Fruit fly (Drosophila melanogaster) whole organism, embryonic: ENCODE results near the gene CG17996.
A peak's percentile ranks its signal among the peaks of the same experiment; 100 is the strongest.

ENCODE experiments used
- BtbVII ChIP-seq: fragments of 200-800 bp; sonication (Bioruptor generic); optimal IDR thresholded peaks from 3 replicates; lab custom pipeline; 2017; ENCODE audit warnings: missing biosample characterization, mild to moderate bottlenecking, missing genetic modification characterization
- CG12659 ChIP-seq: fragments of 200-800 bp; sonication (Bioruptor generic); optimal IDR thresholded peaks from 3 replicates; lab custom pipeline; 2017; ENCODE audit warnings: mild to moderate bottlenecking, missing biosample characterization, missing genetic modification reagents, missing genetic modification characterization
- CG13296 ChIP-seq: fragments of 200-800 bp; sonication (Bioruptor generic); optimal IDR thresholded peaks from 3 replicates; lab custom pipeline; 2018; ENCODE audit warnings: missing biosample characterization, mild to moderate bottlenecking, missing genetic modification characterization
- CG15073 ChIP-seq: fragments of 200-800 bp; sonication (Bioruptor generic); optimal IDR thresholded peaks from 2 replicates; lab custom pipeline; 2016; ENCODE audit warnings: missing biosample characterization, missing genetic modification characterization
- CG17568 ChIP-seq: fragments of 200-800 bp; sonication (Bioruptor generic); optimal IDR thresholded peaks from 2 replicates; lab custom pipeline; 2018; ENCODE audit warnings: missing biosample characterization, mild to moderate bottlenecking, missing genetic modification characterization, moderate library complexity
- CG2199 ChIP-seq: fragments of 200-800 bp; sonication (Bioruptor generic); IDR thresholded peaks from 3 replicates; pipeline ENCODE4 v1.3.6; 2022; ENCODE audit warnings: missing biosample characterization, missing genetic modification characterization
- CG2875 ChIP-seq: fragments of 200-800 bp; sonication (Bioruptor generic); optimal IDR thresholded peaks from 2 replicates; lab custom pipeline; 2017; ENCODE audit warnings: missing biosample characterization, mild to moderate bottlenecking, missing genetic modification characterization, missing genetic modification reagents
- CG34422 ChIP-seq: fragments of 200-800 bp; sonication (Bioruptor generic); IDR thresholded peaks from 3 replicates; pipeline ENCODE4 v1.3.6; 2022; ENCODE audit warnings: missing biosample characterization, missing genetic modification characterization
- CG3838 ChIP-seq: fragments of 200-800 bp; sonication (Bioruptor generic); optimal IDR thresholded peaks from 3 replicates; lab custom pipeline; 2016; ENCODE audit warnings: missing biosample characterization, missing genetic modification characterization
- CG3995 ChIP-seq: fragments of 200-800 bp; sonication (Bioruptor generic); optimal IDR thresholded peaks from 3 replicates; lab custom pipeline; 2016; ENCODE audit warnings: missing biosample characterization, missing genetic modification characterization
- CG4617 ChIP-seq: fragments of 200-800 bp; sonication (Bioruptor generic); optimal IDR thresholded peaks from 3 replicates; lab custom pipeline; 2016; ENCODE audit warnings: missing biosample characterization, missing genetic modification characterization, borderline replicate concordance
- CG5245 ChIP-seq: fragments of 200-800 bp; sonication (Bioruptor generic); optimal IDR thresholded peaks from 3 replicates; lab custom pipeline; 2016; ENCODE audit warnings: missing biosample characterization, missing genetic modification characterization
- CG6689 ChIP-seq: fragments of 200-800 bp; sonication (Bioruptor generic); IDR thresholded peaks from 2 replicates; pipeline ENCODE4 v1.3.6; 2022; ENCODE audit warnings: missing biosample characterization, missing genetic modification characterization
- CG7928 ChIP-seq: fragments of 200-800 bp; sonication (Bioruptor generic); optimal IDR thresholded peaks from 2 replicates; lab custom pipeline; 2017; ENCODE audit warnings: missing biosample characterization, mild to moderate bottlenecking, missing genetic modification characterization
- CG7987 ChIP-seq: fragments of 200-800 bp; sonication (Bioruptor generic); optimal IDR thresholded peaks from 2 replicates; lab custom pipeline; 2018; ENCODE audit warnings: missing biosample characterization, mild to moderate bottlenecking, missing genetic modification characterization, moderate library complexity
- CG8924 ChIP-seq: fragments of 200-800 bp; optimal IDR thresholded peaks from 3 replicates; lab custom pipeline; 2019; ENCODE audit warnings: missing biosample characterization, mild to moderate bottlenecking, missing genetic modification characterization, moderate library complexity
- CG9215 ChIP-seq: fragments of 200-800 bp; sonication (Bioruptor generic); IDR thresholded peaks from 2 replicates; pipeline ENCODE4 v1.3.6; 2022; ENCODE audit warnings: missing biosample characterization, missing genetic modification characterization
- CG9437 ChIP-seq: fragments of 200-800 bp; sonication (Bioruptor generic); optimal IDR thresholded peaks from 2 replicates; lab custom pipeline; 2018; ENCODE audit warnings: missing biosample characterization, mild to moderate bottlenecking, missing genetic modification characterization
- CG9797 ChIP-seq: fragments of 200-800 bp; sonication (Bioruptor generic); optimal IDR thresholded peaks from 3 replicates; lab custom pipeline; 2018; ENCODE audit warnings: missing biosample characterization, mild to moderate bottlenecking, missing genetic modification characterization
- CG9817 ChIP-seq: fragments of 200-800 bp; sonication (Bioruptor generic); optimal IDR thresholded peaks from 2 replicates; lab custom pipeline; 2018; ENCODE audit warnings: missing biosample characterization, mild to moderate bottlenecking, missing genetic modification characterization, moderate library complexity
- Dek ChIP-seq: fragments of 200-800 bp; sonication (Bioruptor generic); optimal IDR thresholded peaks from 3 replicates; lab custom pipeline; 2019; ENCODE audit warnings: missing biosample characterization, mild to moderate bottlenecking, missing genetic modification characterization, moderate library complexity
- Dfd ChIP-seq, 2 experiments: fragments of >200 bp; optimal IDR thresholded peaks; 2 replicates each; lab custom pipeline; 2017; ENCODE audit warnings: missing biosample characterization in 2 of 2, missing genetic modification characterization in 2 of 2
- Drgx ChIP-seq: fragments of 200-800 bp; sonication (Bioruptor generic); IDR thresholded peaks from 2 replicates; pipeline ENCODE4 v1.3.6; 2022; ENCODE audit warnings: missing biosample characterization, missing genetic modification characterization
- Ets65A ChIP-seq: fragments of 200-800 bp; sonication (Bioruptor generic); peaks from one replicate; lab custom pipeline; 2016; ENCODE audit warnings: missing biosample characterization, missing genetic modification characterization
- H2.0 ChIP-seq: fragments of 200-800 bp; sonication (Bioruptor generic); IDR thresholded peaks from 2 replicates; pipeline ENCODE4 v1.3.6; 2022; ENCODE audit warnings: missing biosample characterization, missing genetic modification characterization
- HmgD ChIP-seq: fragments of 200-800 bp; sonication (Bioruptor generic); optimal IDR thresholded peaks from 3 replicates; lab custom pipeline; 2016; ENCODE audit warnings: missing biosample characterization, missing genetic modification characterization
- Lim3 ChIP-seq: fragments of 200-800 bp; sonication (Bioruptor generic); IDR thresholded peaks from 2 replicates; pipeline ENCODE4 v1.3.6; 2022; ENCODE audit warnings: missing biosample characterization, missing genetic modification characterization
- Med ChIP-seq: fragments of 200-800 bp; sonication (Bioruptor generic); peaks from one replicate; lab custom pipeline; 2016; ENCODE audit warnings: missing biosample characterization, missing genetic modification characterization, mild to moderate bottlenecking, inconsistent platforms, moderate library complexity
- ac ChIP-seq: fragments of 200-800 bp; sonication (Bioruptor generic); optimal IDR thresholded peaks from 3 replicates; lab custom pipeline; 2017; ENCODE audit warnings: missing biosample characterization, mild to moderate bottlenecking, missing genetic modification characterization
- bsh ChIP-seq, 2 experiments: fragments of 200-800 bp; sonication (Bioruptor generic); optimal IDR thresholded peaks; 2 replicates each; lab custom pipeline; 2017 to 2018; ENCODE audit warnings: mild to moderate bottlenecking in 2 of 2, missing biosample characterization in 2 of 2, missing genetic modification characterization in 2 of 2, moderate library complexity in 1 of 2
- cas ChIP-seq: fragments of 200-800 bp; sonication (Bioruptor generic); IDR thresholded peaks from 2 replicates; pipeline ENCODE4 v1.3.6; 2022; ENCODE audit warnings: missing biosample characterization, missing genetic modification characterization
- caup ChIP-seq: fragments of 200-800 bp; sonication (Bioruptor generic); optimal IDR thresholded peaks from 3 replicates; lab custom pipeline; 2017; ENCODE audit warnings: missing biosample characterization, mild to moderate bottlenecking, missing genetic modification characterization, moderate library complexity; ENCODE audit not compliant: severe bottlenecking
- cg ChIP-seq: fragments of 200-800 bp; sonication (Bioruptor generic); optimal IDR thresholded peaks from 3 replicates; lab custom pipeline; 2019; ENCODE audit warnings: missing biosample characterization, mild to moderate bottlenecking, missing genetic modification characterization, moderate library complexity
- crp ChIP-seq, 2 experiments: fragments of 200-800 bp; sonication (Bioruptor generic); optimal IDR thresholded peaks; 2 replicates in 1 of 2; 3 replicates in 1 of 2; lab custom pipeline; 2017; ENCODE audit warnings: missing biosample characterization in 2 of 2, missing genetic modification characterization in 2 of 2, mild to moderate bottlenecking in 1 of 2, moderate library complexity in 1 of 2
- gem ChIP-seq: fragments of 200-800 bp; sonication (Bioruptor generic); optimal IDR thresholded peaks from 2 replicates; lab custom pipeline; 2019; ENCODE audit warnings: missing biosample characterization, mild to moderate bottlenecking, missing genetic modification characterization, moderate library complexity
- ken ChIP-seq: fragments of 200-800 bp; sonication (Bioruptor generic); IDR thresholded peaks from 3 replicates; pipeline ENCODE4 v1.3.6; 2022; ENCODE audit warnings: missing biosample characterization, missing genetic modification characterization
- nau ChIP-seq: fragments of 200-800 bp; sonication (Bioruptor generic); optimal IDR thresholded peaks from 3 replicates; lab custom pipeline; 2017; ENCODE audit warnings: missing biosample characterization, mild to moderate bottlenecking, missing genetic modification characterization, missing genetic modification reagents
- nom ChIP-seq: fragments of 200-800 bp; sonication (Bioruptor generic); optimal IDR thresholded peaks from 2 replicates; lab custom pipeline; 2017; ENCODE audit warnings: missing biosample characterization, missing genetic modification characterization, mild to moderate bottlenecking, moderate library complexity, missing genetic modification reagents
- pnt ChIP-seq: fragments of 200-800 bp; sonication (Bioruptor generic); optimal IDR thresholded peaks from 3 replicates; lab custom pipeline; 2016; ENCODE audit warnings: missing biosample characterization, missing genetic modification characterization
- pzg ChIP-seq: fragments of 200-800 bp; sonication (Bioruptor generic); optimal IDR thresholded peaks from 3 replicates; lab custom pipeline; 2018; ENCODE audit warnings: missing biosample characterization, mild to moderate bottlenecking, missing genetic modification characterization, moderate library complexity
- salm ChIP-seq: fragments of 200-800 bp; sonication (Bioruptor generic); optimal IDR thresholded peaks from 2 replicates; lab custom pipeline; 2018; ENCODE audit warnings: missing biosample characterization, mild to moderate bottlenecking, missing genetic modification characterization
- scrt ChIP-seq: fragments of 200-800 bp; sonication (Bioruptor generic); optimal IDR thresholded peaks from 2 replicates; lab custom pipeline; 2018; ENCODE audit warnings: missing biosample characterization, mild to moderate bottlenecking, missing genetic modification characterization, moderate library complexity
- slbo ChIP-seq: fragments of 200-800 bp; sonication (Bioruptor generic); IDR thresholded peaks from 2 replicates; pipeline ENCODE4 v1.3.6; 2022; ENCODE audit warnings: missing biosample characterization, missing genetic modification characterization
- slou ChIP-seq: fragments of 200-800 bp; sonication (Bioruptor generic); optimal IDR thresholded peaks from 3 replicates; lab custom pipeline; 2016; ENCODE audit warnings: missing biosample characterization, missing genetic modification characterization
- sqz ChIP-seq: fragments of 200-800 bp; sonication (Bioruptor generic); optimal IDR thresholded peaks from 3 replicates; lab custom pipeline; 2018; ENCODE audit warnings: missing biosample characterization, mild to moderate bottlenecking, missing genetic modification characterization
- zf30C ChIP-seq: fragments of 200-800 bp; sonication (Bioruptor generic); optimal IDR thresholded peaks from 3 replicates; lab custom pipeline; 2018; ENCODE audit warnings: missing biosample characterization, mild to moderate bottlenecking, missing genetic modification characterization
- zfh1 ChIP-seq: fragments of 200-800 bp; sonication (Bioruptor generic); IDR thresholded peaks from 3 replicates; pipeline ENCODE4 v1.3.6; 2022; ENCODE audit warnings: missing biosample characterization, missing genetic modification characterization

Gene CG17996

DNA sequence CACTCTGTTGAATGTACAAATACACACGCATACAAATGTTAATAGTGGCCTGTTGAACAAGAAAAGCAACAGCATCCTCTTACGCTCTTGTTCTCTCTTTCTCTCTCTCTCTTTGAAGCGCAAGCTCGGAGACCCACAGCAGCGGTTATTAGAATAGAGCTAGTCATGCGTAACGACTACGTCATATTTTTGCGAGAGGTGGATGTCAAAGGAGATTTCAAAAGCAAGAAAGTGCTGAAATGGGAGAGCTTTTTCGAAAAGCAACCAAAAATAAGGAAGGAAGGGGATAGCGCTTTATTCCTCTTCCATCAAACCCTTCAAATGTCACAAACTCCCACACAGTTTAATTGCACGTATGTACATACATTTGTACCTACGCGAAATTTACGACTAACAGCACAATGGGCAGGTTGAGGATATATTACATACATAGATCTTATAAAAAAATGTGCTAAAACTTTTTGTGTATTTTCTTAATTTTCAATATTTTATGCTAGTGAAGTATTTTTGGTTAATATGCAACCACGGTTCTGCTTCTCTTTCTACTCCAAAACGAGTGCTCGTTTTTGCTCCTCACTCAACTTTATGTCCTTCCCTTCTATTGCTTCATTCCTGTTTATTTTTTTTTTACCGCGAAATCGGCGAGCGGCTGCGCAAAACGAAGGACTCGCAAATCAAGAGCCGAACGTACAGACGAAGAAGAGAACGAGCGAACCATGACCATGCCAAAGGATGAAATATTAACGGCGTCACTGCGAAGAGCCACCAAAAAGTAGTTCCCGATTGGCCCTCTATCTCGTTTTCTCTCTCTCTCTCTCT lies 40.8 kb downstream of the CG17996 start (continued):
- TF ChIP-seq CG12659 (GFP tag; lab: Kevin White, UChicago) (peak; percentile 21), nau (no peak), CG9215 (GFP tag; lab: Robert Waterston, UW) (no peak), sqz (peak; percentile 10), CG2875 (no peak), CG9437 (peak; percentile 56), CG7928 (GFP tag; lab: Kevin White, UChicago) (no peak), CG7987 (GFP tag; lab: Kevin White, UChicago) (no peak), Ets65A (GFP tag; lab: Kevin White, UChicago) (peak; percentile 63), pzg (GFP tag; lab: Kevin White, UChicago) (no peak), cas (GFP tag; lab: Robert Waterston, UW) (no peak), CG3838 (no peak), CG15073 (no peak), BtbVII (no peak), scrt (peak; percentile 99), CG13296 (GFP tag; lab: Kevin White, UChicago) (no peak), slbo (GFP tag; lab: Robert Waterston, UW) (peak; percentile 57), slou (no peak), ac (GFP tag; lab: Kevin White, UChicago) (no peak), Med (GFP tag; lab: Kevin White, UChicago) (peak; percentile 70), Dek (tag; lab: Kevin White, UChicago) (no peak), CG4617 (no peak), Dfd (GFP tag; optimal IDR thresholded peaks at IDR 0.05; lab: Kevin White, UChicago) (no peak), Lim3 (GFP tag; lab: Robert Waterston, UW) (no peak)

DNA sequence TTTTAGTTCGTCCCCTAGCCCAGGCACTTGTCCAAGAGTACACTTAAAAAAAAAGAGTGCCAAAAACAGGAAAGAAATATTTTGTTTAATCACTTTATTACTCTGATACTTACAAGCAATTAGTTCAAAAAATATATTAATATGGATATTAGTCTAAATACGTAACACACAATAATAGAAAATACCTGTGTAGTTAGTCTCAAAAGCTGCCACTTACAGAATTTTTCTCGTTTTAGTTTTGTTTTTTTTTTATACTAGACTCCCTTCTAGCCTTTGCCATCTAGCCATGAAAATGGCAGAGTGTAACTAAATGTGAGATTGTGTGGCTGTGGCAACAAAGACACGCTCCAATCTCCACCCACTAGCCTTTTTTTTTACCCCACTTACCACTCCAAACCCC lies 43.0 kb downstream of the CG17996 start:
- TF ChIP-seq bsh (GFP tag; optimal IDR thresholded peaks at IDR 0.05; lab: Kevin White, UChicago) = peak in 1 of 2 experiments; percentile 44
- TF ChIP-seq Drgx (GFP tag; lab: Robert Waterston, UW) = peak; percentile 44
- no peak for TF ChIP-seq H2.0 (GFP tag; lab: Robert Waterston, UW)
- peak; percentile 45 for TF ChIP-seq nom (GFP tag; lab: Kevin White, UChicago)
- TF ChIP-seq slbo (GFP tag; lab: Robert Waterston, UW) = 0 out of 2 replicates have a peak, but pooled peaks have one; percentile 7
- TF ChIP-seq gem (tag; lab: Kevin White, UChicago) = peak; percentile 3
- TF ChIP-seq CG9817 (tag; lab: Kevin White, UChicago) = no peak
- TF ChIP-seq Ets65A (GFP tag; lab: Kevin White, UChicago) = peak; percentile 53
- TF ChIP-seq, all 482 proteins: peak for 6

DNA sequence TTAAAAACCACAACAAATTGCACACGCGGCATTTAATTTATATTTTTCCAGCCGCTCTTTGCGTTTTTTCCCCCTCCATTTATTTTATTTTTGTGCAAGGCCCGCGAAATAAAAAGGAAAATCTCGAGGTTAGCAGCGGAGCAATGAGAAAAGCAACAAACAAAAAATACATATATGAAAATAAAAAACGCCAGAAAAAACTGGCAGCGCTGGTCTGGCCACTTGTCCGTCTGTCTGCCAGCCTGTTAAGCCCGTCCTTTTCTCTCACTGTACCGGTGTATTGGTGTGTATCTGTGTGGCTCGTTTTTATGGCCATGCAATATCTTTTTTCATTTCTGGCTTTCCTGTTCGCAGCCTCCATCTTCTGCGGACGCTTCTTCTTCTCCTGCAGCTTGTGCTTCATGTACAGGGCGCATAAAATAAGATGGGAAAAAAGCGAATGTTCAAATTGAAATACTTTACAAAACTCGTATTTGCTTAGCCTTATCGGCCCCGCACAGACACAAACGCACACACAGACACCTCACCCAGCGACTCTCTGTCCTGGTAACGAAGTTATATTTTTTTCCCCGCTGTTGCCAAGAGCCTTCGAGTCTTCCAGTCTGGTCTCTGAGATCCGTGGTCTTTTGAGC lies 44.3 kb downstream of the CG17996 start:
- peak; percentile 76 for TF ChIP-seq zf30C (GFP tag; lab: Kevin White, UChicago)
- no peak for TF ChIP-seq ken (GFP tag; lab: Robert Waterston, UW)
- TF ChIP-seq CG6689 (GFP tag; lab: Robert Waterston, UW) = no peak
- TF ChIP-seq CG3995 (GFP tag; lab: Kevin White, UChicago) = no peak
- no peak for TF ChIP-seq salm
- TF ChIP-seq CG17568 (GFP tag; lab: Kevin White, UChicago) = no peak
- TF ChIP-seq CG34422 = 0 out of 3 replicates have a peak, but pooled peaks have one; percentile 23
- no peak for TF ChIP-seq CG9797 (GFP tag; lab: Kevin White, UChicago)
- TF ChIP-seq cg (GFP tag; lab: Kevin White, UChicago) = peak; percentile 35
- no peak for TF ChIP-seq pnt (GFP tag; lab: Kevin White, UChicago)
- no peak for TF ChIP-seq caup (GFP tag; lab: Kevin White, UChicago)
- TF ChIP-seq zfh1 = no peak
- 0 out of 3 replicates have a peak, but pooled peaks have one; percentile 10 for TF ChIP-seq CG2199 (GFP tag; lab: Robert Waterston, UW)
- no peak for TF ChIP-seq crp (GFP tag; optimal IDR thresholded peaks at IDR 0.05; lab: Kevin White, UChicago)
- TF ChIP-seq CG8924 (tag; lab: Kevin White, UChicago) = no peak
- TF ChIP-seq CG5245 = no peak
- no peak for TF ChIP-seq CG7928 (GFP tag; lab: Kevin White, UChicago)
- no peak for TF ChIP-seq HmgD (GFP tag; lab: Kevin White, UChicago)
